Worm (Caenorhabditis elegans) whole organism, mixed stage, embryonic: Measurements from ENCODE around the gene tam-1.

Experiments used
- drap-1 ChIP-seq: fragments of 200-800 bp; sonication (Bioruptor generic); optimal IDR thresholded peaks from 3 replicates; lab custom pipeline; 2018; ENCODE audit warnings: mild to moderate bottlenecking, missing genetic modification characterization, missing compliant biosample characterization
- flh-1 ChIP-seq: fragments of 200-800 bp; sonication (Bioruptor generic); optimal IDR thresholded peaks from 2 replicates; lab custom pipeline; 2018; ENCODE audit warnings: mild to moderate bottlenecking, missing genetic modification characterization, moderate library complexity, missing compliant biosample characterization
- lin-13 ChIP-seq: fragments of 150-350 bp; optimal IDR thresholded peaks from 2 replicates; lab custom pipeline; 2014; ENCODE audit warnings: missing biosample characterization, missing genetic modification characterization
- pha-4 ChIP-seq: fragments of 150-350 bp; optimal IDR thresholded peaks from 2 replicates; lab custom pipeline; 2018; ENCODE audit warnings: missing biosample characterization, missing genetic modification reagents, missing genetic modification characterization
- snpc-4 ChIP-seq: fragments of 150-350 bp; optimal IDR thresholded peaks from 2 replicates; lab custom pipeline; 2014; ENCODE audit warnings: missing biosample characterization, missing genetic modification characterization
- unc-62 ChIP-seq: fragments of 150-350 bp; optimal IDR thresholded peaks from 2 replicates; lab custom pipeline; 2014; ENCODE audit warnings: missing biosample characterization, missing genetic modification reagents, missing genetic modification characterization

ce11 chrV:4964020-4964635, 1.2 kb upstream of the tam-1 start:
- no peak for TF ChIP-seq lin-13 (tag; lab: Kevin White, UChicago)
- TF ChIP-seq drap-1 = no peak
- TF ChIP-seq pha-4 (tag; lab: Kevin White, UChicago) = no peak
- TF ChIP-seq unc-62 (GFP tag; lab: Kevin White, UChicago) = peak; percentile 63
- TF ChIP-seq flh-1 = no peak
- no peak for TF ChIP-seq snpc-4 (tag; lab: Kevin White, UChicago)
